Fruit fly (Drosophila melanogaster) whole organism, embryonic: ENCODE measurements around the gene Mco4.

Experiments used
- Ada2b ChIP-seq: fragments of 200-800 bp; sonication (Bioruptor generic); IDR thresholded peaks from 2 replicates; pipeline ENCODE4 v1.3.6; 2022; ENCODE audit warnings: missing biosample characterization, missing genetic modification characterization
- Antp ChIP-seq: fragments of 200-800 bp; sonication (Bioruptor generic); optimal IDR thresholded peaks from 3 replicates; lab custom pipeline; 2016; ENCODE audit warnings: missing biosample characterization, missing genetic modification characterization
- Asciz ChIP-seq: fragments of 200-800 bp; sonication (Bioruptor generic); optimal IDR thresholded peaks from 2 replicates; lab custom pipeline; 2017; ENCODE audit warnings: missing biosample characterization, mild to moderate bottlenecking, missing genetic modification characterization, missing genetic modification reagents
- B-H1 ChIP-seq: fragments of 200-800 bp; sonication (Bioruptor generic); IDR thresholded peaks from 3 replicates; pipeline ENCODE4 v1.3.6; 2022; ENCODE audit warnings: missing biosample characterization, missing genetic modification characterization
- Bdp1 ChIP-seq: fragments of 200-800 bp; sonication (Bioruptor generic); optimal IDR thresholded peaks from 3 replicates; lab custom pipeline; 2016; ENCODE audit warnings: missing biosample characterization, missing genetic modification characterization
- CG12391 ChIP-seq: fragments of 200-800 bp; sonication (Bioruptor generic); optimal IDR thresholded peaks from 3 replicates; lab custom pipeline; 2018; ENCODE audit warnings: missing biosample characterization, mild to moderate bottlenecking, missing genetic modification characterization, moderate library complexity
- CG13424 ChIP-seq: fragments of 200-800 bp; sonication (Bioruptor generic); optimal IDR thresholded peaks from 2 replicates; lab custom pipeline; 2019; ENCODE audit warnings: missing biosample characterization, mild to moderate bottlenecking, missing genetic modification characterization, moderate library complexity
- CG14860 ChIP-seq: fragments of 200-800 bp; sonication (Bioruptor generic); IDR thresholded peaks from 3 replicates; pipeline ENCODE4 v1.3.6; 2022; ENCODE audit warnings: missing biosample characterization, missing genetic modification characterization; ENCODE audit not compliant: partially characterized antibody
- CG1647 ChIP-seq: fragments of 200-800 bp; sonication (Bioruptor generic); optimal IDR thresholded peaks from 3 replicates; lab custom pipeline; 2016; ENCODE audit warnings: missing biosample characterization, missing genetic modification characterization
- CG17385 ChIP-seq: fragments of 200-800 bp; sonication (Bioruptor generic); optimal IDR thresholded peaks from 3 replicates; lab custom pipeline; 2018; ENCODE audit warnings: missing biosample characterization, mild to moderate bottlenecking, missing genetic modification characterization
- CG17912 ChIP-seq: fragments of 200-800 bp; sonication (Bioruptor generic); optimal IDR thresholded peaks from 2 replicates; lab custom pipeline; 2018; ENCODE audit warnings: missing biosample characterization, mild to moderate bottlenecking, missing genetic modification characterization
- CG3065 ChIP-seq: fragments of 200-800 bp; sonication (Bioruptor generic); optimal IDR thresholded peaks from 2 replicates; lab custom pipeline; 2016; ENCODE audit warnings: missing biosample characterization, missing genetic modification characterization
- CG3163 ChIP-seq: fragments of 200-800 bp; sonication (Bioruptor generic); optimal IDR thresholded peaks from 3 replicates; lab custom pipeline; 2016; ENCODE audit warnings: missing biosample characterization, missing genetic modification characterization
- CG5953 ChIP-seq: fragments of 200-800 bp; sonication (Bioruptor generic); IDR thresholded peaks from 2 replicates; pipeline ENCODE4 v1.3.6; 2022; ENCODE audit warnings: missing biosample characterization, missing genetic modification characterization
- CG6791 ChIP-seq: fragments of 200-800 bp; sonication (Bioruptor generic); IDR thresholded peaks from 3 replicates; pipeline ENCODE4 v1.3.6; 2022; ENCODE audit warnings: missing biosample characterization, missing genetic modification characterization; ENCODE audit not compliant: partially characterized antibody
- CG7357 ChIP-seq: fragments of 200-800 bp; sonication (Bioruptor generic); IDR thresholded peaks from 3 replicates; pipeline ENCODE4 v1.3.6; 2022; ENCODE audit warnings: missing biosample characterization, missing genetic modification characterization
- CkIIα-i1 ChIP-seq: fragments of 200-800 bp; sonication (Bioruptor generic); IDR thresholded peaks from 2 replicates; pipeline ENCODE4 v1.3.6; 2022; ENCODE audit warnings: missing biosample characterization, missing genetic modification characterization
- Drgx ChIP-seq: fragments of 200-800 bp; sonication (Bioruptor generic); IDR thresholded peaks from 2 replicates; pipeline ENCODE4 v1.3.6; 2022; ENCODE audit warnings: missing biosample characterization, missing genetic modification characterization
- Hr78 ChIP-seq, 2 experiments: fragments of 200-800 bp in 1 of 2; fragments of >200 bp in 1 of 2; sonication (Bioruptor generic) in 1 of 2; optimal IDR thresholded peaks; 2 replicates each; lab custom pipeline; 2017 to 2019; ENCODE audit warnings: missing biosample characterization in 2 of 2, missing genetic modification characterization in 2 of 2, mild to moderate bottlenecking in 1 of 2, moderate library complexity in 1 of 2
- MBD-R2 ChIP-seq: fragments of 200-800 bp; sonication (Bioruptor generic); IDR thresholded peaks from 2 replicates; pipeline ENCODE4 v1.3.6; 2022; ENCODE audit warnings: missing biosample characterization, missing genetic modification characterization
- Nf-YC ChIP-seq: fragments of 200-800 bp; optimal IDR thresholded peaks from 3 replicates; lab custom pipeline; 2019; ENCODE audit warnings: missing biosample characterization, mild to moderate bottlenecking, missing genetic modification characterization, moderate library complexity
- Ravus ChIP-seq: fragments of 200-800 bp; sonication (Bioruptor generic); IDR thresholded peaks from 2 replicates; pipeline ENCODE4 v1.3.6; 2022; ENCODE audit warnings: missing biosample characterization, missing genetic modification characterization
- Rx ChIP-seq: fragments of 200-800 bp; sonication (Bioruptor generic); IDR thresholded peaks from 2 replicates; pipeline ENCODE4 v1.3.6; 2022; ENCODE audit warnings: missing biosample characterization, missing genetic modification characterization
- abd-A ChIP-seq: fragments of 200-800 bp; sonication (Bioruptor generic); optimal IDR thresholded peaks from 3 replicates; lab custom pipeline; 2019; ENCODE audit warnings: missing biosample characterization, mild to moderate bottlenecking, missing genetic modification characterization, moderate library complexity
- ato ChIP-seq: fragments of 200-800 bp; sonication (Bioruptor generic); IDR thresholded peaks from 2 replicates; pipeline ENCODE4 v1.3.6; 2022; ENCODE audit warnings: missing biosample characterization, missing genetic modification characterization; ENCODE audit not compliant: partially characterized antibody
- bcd ChIP-seq: fragments of 200-800 bp; sonication (Bioruptor generic); optimal IDR thresholded peaks from 2 replicates; lab custom pipeline; 2017; ENCODE audit warnings: missing biosample characterization, mild to moderate bottlenecking, missing genetic modification characterization
- cad ChIP-seq: fragments of >200 bp; optimal IDR thresholded peaks from 2 replicates; lab custom pipeline; 2017; ENCODE audit warnings: missing biosample characterization, missing genetic modification characterization
- dysf ChIP-seq: fragments of 200-800 bp; sonication (Bioruptor generic); IDR thresholded peaks from 3 replicates; pipeline ENCODE4 v1.3.6; 2022; ENCODE audit warnings: missing biosample characterization, missing genetic modification characterization
- ems ChIP-seq: fragments of 200-800 bp; sonication (Bioruptor generic); optimal IDR thresholded peaks from 3 replicates; lab custom pipeline; 2016; ENCODE audit warnings: missing biosample characterization, missing genetic modification characterization
- gce ChIP-seq: fragments of 200-800 bp; sonication (Bioruptor generic); IDR thresholded peaks from 3 replicates; pipeline ENCODE4 v1.3.6; 2022; ENCODE audit warnings: missing biosample characterization, missing genetic modification characterization
- gcm2 ChIP-seq: fragments of 200-800 bp; sonication (Bioruptor generic); optimal IDR thresholded peaks from 2 replicates; lab custom pipeline; 2016; ENCODE audit warnings: missing biosample characterization, missing genetic modification characterization
- grn ChIP-seq: fragments of 200-800 bp; sonication (Bioruptor generic); optimal IDR thresholded peaks from 3 replicates; lab custom pipeline; 2017; ENCODE audit warnings: missing biosample characterization, missing genetic modification characterization
- gsb ChIP-seq: fragments of 200-800 bp; sonication (Bioruptor generic); IDR thresholded peaks from 2 replicates; pipeline ENCODE4 v1.3.6; 2022; ENCODE audit warnings: missing biosample characterization, missing genetic modification characterization
- gt ChIP-seq: fragments of 200-800 bp; sonication (Bioruptor generic); IDR thresholded peaks from 2 replicates; pipeline ENCODE4 v1.3.6; 2022; ENCODE audit warnings: missing biosample characterization, missing genetic modification characterization
- jigr1 ChIP-seq: fragments of 200-800 bp; sonication (Bioruptor generic); IDR thresholded peaks from 3 replicates; pipeline ENCODE4 v1.3.6; 2022; ENCODE audit warnings: missing biosample characterization, missing genetic modification characterization
- kah ChIP-seq: fragments of 200-800 bp; sonication (Bioruptor generic); optimal IDR thresholded peaks from 2 replicates; lab custom pipeline; 2018; ENCODE audit warnings: missing biosample characterization, mild to moderate bottlenecking, missing genetic modification characterization
- knrl ChIP-seq: fragments of 200-800 bp; sonication (Bioruptor generic); IDR thresholded peaks from 3 replicates; pipeline ENCODE4 v1.3.6; 2022; ENCODE audit warnings: missing biosample characterization, missing genetic modification characterization; ENCODE audit not compliant: partially characterized antibody
- luna ChIP-seq: fragments of 200-800 bp; sonication (Bioruptor generic); optimal IDR thresholded peaks from 2 replicates; lab custom pipeline; 2016; ENCODE audit warnings: missing biosample characterization, missing genetic modification characterization
- mam ChIP-seq: fragments of 200-800 bp; sonication (Bioruptor generic); optimal IDR thresholded peaks from 3 replicates; lab custom pipeline; 2016; ENCODE audit warnings: missing biosample characterization, missing genetic modification characterization
- p53 ChIP-seq: fragments of 200-800 bp; sonication (Bioruptor generic); optimal IDR thresholded peaks from 2 replicates; lab custom pipeline; 2016; ENCODE audit warnings: missing biosample characterization, missing genetic modification characterization
- pnt ChIP-seq: fragments of 200-800 bp; sonication (Bioruptor generic); optimal IDR thresholded peaks from 3 replicates; lab custom pipeline; 2016; ENCODE audit warnings: missing biosample characterization, missing genetic modification characterization
- pum ChIP-seq: fragments of 200-800 bp; sonication (Bioruptor generic); optimal IDR thresholded peaks from 2 replicates; lab custom pipeline; 2016; ENCODE audit warnings: missing biosample characterization, missing genetic modification characterization
- pzg ChIP-seq: fragments of 200-800 bp; sonication (Bioruptor generic); optimal IDR thresholded peaks from 3 replicates; lab custom pipeline; 2018; ENCODE audit warnings: missing biosample characterization, mild to moderate bottlenecking, missing genetic modification characterization, moderate library complexity
- schlank ChIP-seq: fragments of 200-800 bp; sonication (Bioruptor generic); optimal IDR thresholded peaks from 2 replicates; lab custom pipeline; 2018; ENCODE audit warnings: missing biosample characterization, mild to moderate bottlenecking, missing genetic modification characterization
- sisA ChIP-seq: fragments of 200-800 bp; sonication (Bioruptor generic); IDR thresholded peaks from 2 replicates; pipeline ENCODE4 v1.3.6; 2022; ENCODE audit warnings: missing biosample characterization, missing genetic modification characterization
- sr ChIP-seq: fragments of 200-800 bp; sonication (Bioruptor generic); IDR thresholded peaks from 3 replicates; pipeline ENCODE4 v1.3.6; 2022; ENCODE audit warnings: missing biosample characterization, missing genetic modification characterization
- stwl ChIP-seq: fragments of 200-800 bp; sonication (Bioruptor generic); optimal IDR thresholded peaks from 3 replicates; lab custom pipeline; 2018; ENCODE audit warnings: missing biosample characterization, mild to moderate bottlenecking, missing genetic modification characterization, moderate library complexity
- sug ChIP-seq: fragments of 200-800 bp; optimal IDR thresholded peaks from 2 replicates; lab custom pipeline; 2019; ENCODE audit warnings: missing biosample characterization, mild to moderate bottlenecking, missing genetic modification characterization, moderate library complexity
- tna ChIP-seq: fragments of 200-800 bp; sonication (Bioruptor generic); IDR thresholded peaks from 2 replicates; pipeline ENCODE4 v1.3.6; 2022; ENCODE audit warnings: missing biosample characterization, missing genetic modification characterization; ENCODE audit not compliant: partially characterized antibody

Gene Mco4

DNA sequence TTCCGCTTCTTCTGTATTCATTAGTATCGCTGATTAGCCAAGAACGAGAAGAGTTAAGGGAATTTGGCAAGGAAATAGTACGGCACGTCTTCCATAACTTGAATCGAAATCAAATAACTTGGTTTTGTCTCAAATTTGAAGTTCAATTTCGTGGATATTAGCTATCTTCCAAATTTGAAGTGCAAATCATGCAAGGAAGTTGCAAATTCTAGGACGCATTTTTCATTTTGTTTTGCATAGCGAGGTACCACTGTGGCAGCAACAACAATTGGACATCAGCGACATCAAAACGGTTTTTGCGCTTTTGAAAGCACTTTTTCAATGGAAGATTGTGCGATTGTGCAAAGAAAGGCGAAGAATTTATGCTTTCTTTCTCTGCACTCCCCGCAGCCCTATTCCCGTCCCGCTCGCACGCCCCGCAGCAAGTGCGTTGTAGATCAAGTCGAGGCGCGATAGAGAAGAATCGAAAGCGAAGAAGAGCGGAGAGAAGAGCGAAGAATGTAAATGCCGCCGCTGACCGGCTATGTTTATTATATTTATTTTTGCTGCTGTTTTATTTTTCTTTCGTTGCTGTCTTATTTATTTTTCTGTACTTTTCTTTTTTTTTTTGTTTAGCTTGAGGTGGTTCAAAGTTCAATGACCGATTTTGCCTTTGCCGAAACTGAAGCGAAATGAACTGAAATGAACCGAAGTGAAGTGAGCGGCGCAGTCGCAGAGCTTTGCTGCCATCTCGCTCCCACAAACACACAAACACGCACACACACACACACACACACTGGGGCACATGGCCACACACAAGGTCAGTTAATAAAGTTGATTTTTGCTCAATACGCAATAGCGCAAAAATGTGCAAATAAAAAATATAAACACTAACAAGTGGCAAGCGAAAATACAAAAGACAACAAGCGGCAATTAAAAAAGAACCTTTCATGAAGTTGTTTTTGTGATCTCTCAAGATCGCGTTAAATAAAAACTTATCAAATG, 25.5 kb upstream of the Mco4 start (continued):
- no peak for TF ChIP-seq cad (GFP tag; lab: Kevin White, UChicago)
- no peak for TF ChIP-seq ato (GFP tag; lab: Robert Waterston, UW)
- TF ChIP-seq Nf-YC (tag; lab: Kevin White, UChicago), result no peak
- TF ChIP-seq Rx (GFP tag; lab: Robert Waterston, UW), result peak; percentile 39; the same call in 1 of the 2 replicates
- TF ChIP-seq CG1647, result peak; percentile 47
- TF ChIP-seq sr (GFP tag; lab: Robert Waterston, UW), result no peak
- TF ChIP-seq stwl, result no peak
- no peak for TF ChIP-seq tna
- peak; percentile 71 for TF ChIP-seq bcd
- TF ChIP-seq sug (tag; lab: Kevin White, UChicago), result peak; percentile 0
- no peak for TF ChIP-seq jigr1 (GFP tag; lab: Robert Waterston, UW)
- TF ChIP-seq CG7357, result no peak
- TF ChIP-seq pnt (GFP tag; lab: Kevin White, UChicago), result peak; percentile 32
- no peak for TF ChIP-seq kah (GFP tag; lab: Kevin White, UChicago)
- TF ChIP-seq Bdp1 (GFP tag; lab: Kevin White, UChicago), result no peak
- peak; percentile 29 for TF ChIP-seq CG12391 (tag; lab: Kevin White, UChicago)
- TF ChIP-seq CkIIα-i1 (GFP tag; lab: Robert Waterston, UW), result no peak
- TF ChIP-seq p53, result no peak
- TF ChIP-seq mam, result peak; percentile 78
- TF ChIP-seq Antp (GFP tag; lab: Kevin White, UChicago), result peak; percentile 68
- TF ChIP-seq sisA (GFP tag; lab: Robert Waterston, UW), result no peak; the same call in 1 of the 2 replicates
- TF ChIP-seq pum, result peak; percentile 19
- TF ChIP-seq gt, result no peak
- TF ChIP-seq Ravus (GFP tag; lab: Robert Waterston, UW), result no peak
- no peak for TF ChIP-seq gcm2
- peak; percentile 37; the same call in 1 of the 2 replicates for TF ChIP-seq MBD-R2 (GFP tag; lab: Robert Waterston, UW)
- peak; percentile 38; the same call in 1 of the 3 replicates for TF ChIP-seq B-H1
- TF ChIP-seq luna (GFP tag; lab: Kevin White, UChicago), result no peak
- TF ChIP-seq gce (GFP tag; lab: Robert Waterston, UW), result 0 out of 3 replicates have a peak, but pooled peaks have one; percentile 17
- TF ChIP-seq Hr78 (GFP tag; optimal IDR thresholded peaks at IDR 0.05; lab: Kevin White, UChicago), result no peak
- no peak for TF ChIP-seq knrl (GFP tag; lab: Robert Waterston, UW)
- no peak for TF ChIP-seq gsb (GFP tag; lab: Robert Waterston, UW)
- peak; percentile 57 for TF ChIP-seq CG13424 (tag; lab: Kevin White, UChicago)
- no peak for TF ChIP-seq CG17912 (GFP tag; lab: Kevin White, UChicago)
- no peak for TF ChIP-seq pzg (GFP tag; lab: Kevin White, UChicago)
- peak; percentile 17 for TF ChIP-seq CG17385 (GFP tag; lab: Kevin White, UChicago)
- TF ChIP-seq abd-A, result no peak
- TF ChIP-seq dysf (GFP tag; lab: Robert Waterston, UW), result peak; percentile 71; the same call in 2 of the 3 replicates
- TF ChIP-seq schlank (tag; lab: Kevin White, UChicago), result peak; percentile 68
- TF ChIP-seq Asciz (GFP tag; lab: Kevin White, UChicago), result peak; percentile 0
- TF ChIP-seq CG5953 (GFP tag; lab: Robert Waterston, UW), result no peak
- TF ChIP-seq Ada2b (GFP tag; lab: Robert Waterston, UW), result peak; percentile 16; the same call in 1 of the 2 replicates
- no peak for TF ChIP-seq CG14860
- TF ChIP-seq CG3065 (GFP tag; lab: Kevin White, UChicago), result no peak
- no peak for TF ChIP-seq CG6791 (GFP tag; lab: Robert Waterston, UW)
- TF ChIP-seq ems, result peak; percentile 23
- no peak for TF ChIP-seq CG3163 (GFP tag; lab: Kevin White, UChicago)
- TF ChIP-seq Drgx (GFP tag; lab: Robert Waterston, UW), result peak; percentile 79
- no peak for TF ChIP-seq grn (GFP tag; lab: Kevin White, UChicago)
